Fruit fly (Drosophila melanogaster): ENCODE data around the gene CG14377.

CG14377 gene

dm6 chr3R:13400902-13401721 lies 3.5 kb downstream of the CG14377 start (continued):
- peak; percentile 42 for TF ChIP-seq CG7928 (GFP tag; optimal IDR thresholded peaks at IDR 0.05)
- peak; percentile 90 for TF ChIP-seq HmgZ (tag; optimal IDR thresholded peaks at IDR 0.05)
- peak; percentile 86 to 93 for TF ChIP-seq Hr51 (GFP tag; optimal IDR thresholded peaks at IDR 0.05)
- peak; percentile 79 for TF ChIP-seq H15 (GFP tag; IDR thresholded peaks at IDR 0.05)
- peak; percentile 67 for TF ChIP-seq schlank (tag; optimal IDR thresholded peaks at IDR 0.05)
- TF ChIP-seq CG6854 (GFP tag; optimal IDR thresholded peaks at IDR 0.05): peak; percentile 63
- peak; percentile 87 for TF ChIP-seq CG16815 (GFP tag; optimal IDR thresholded peaks at IDR 0.05)
- TF ChIP-seq phol (tag; optimal IDR thresholded peaks at IDR 0.05): peak; percentile 92
- TF ChIP-seq CG10543 (GFP tag; optimal IDR thresholded peaks at IDR 0.05): peak; percentile 53
- peak; percentile 83 for TF ChIP-seq Mes4 (GFP tag; optimal IDR thresholded peaks at IDR 0.05)
- TF ChIP-seq repo (GFP tag; optimal IDR thresholded peaks at IDR 0.05): peak; percentile 69
- TF ChIP-seq CG15073 (GFP tag; optimal IDR thresholded peaks at IDR 0.05): peak; percentile 64
- no peak for TF ChIP-seq ato (GFP tag; IDR thresholded peaks at IDR 0.05; ENCODE audit: partially characterized antibody)
- TF ChIP-seq da (GFP tag; optimal IDR thresholded peaks at IDR 0.05): peak; percentile 76
- TF ChIP-seq CG2129 (GFP tag; IDR thresholded peaks at IDR 0.05; ENCODE audit: partially characterized antibody): no peak
- TF ChIP-seq CG3281 (GFP tag; optimal IDR thresholded peaks at IDR 0.05): peak; percentile 84
- no peak for TF ChIP-seq Dip2 (GFP tag; IDR thresholded peaks at IDR 0.05)
- TF ChIP-seq ap (GFP tag; IDR thresholded peaks at IDR 0.05): peak; percentile 68
- peak; percentile 85 for TF ChIP-seq pho (GFP tag; optimal IDR thresholded peaks at IDR 0.05)
- peak; percentile 92 for TF ChIP-seq CG8924 (tag; optimal IDR thresholded peaks at IDR 0.05)
- TF ChIP-seq YL-1 (GFP tag; optimal IDR thresholded peaks at IDR 0.05): peak; percentile 3
- TF ChIP-seq CG10267 (tag; optimal IDR thresholded peaks at IDR 0.05): peak; percentile 84
- no peak for TF ChIP-seq Doc3 (GFP tag; IDR thresholded peaks at IDR 0.05; ENCODE audit: partially characterized antibody)
- peak; percentile 68 for TF ChIP-seq gsb (GFP tag; IDR thresholded peaks at IDR 0.05)
- peak; percentile 88 for TF ChIP-seq Atf6 (GFP tag; IDR thresholded peaks at IDR 0.05)
- TF ChIP-seq CG9932 (GFP tag; IDR thresholded peaks at IDR 0.05): peak; percentile 85
- no peak for TF ChIP-seq CG15479 (GFP tag; optimal IDR thresholded peaks at IDR 0.05)
- peak; percentile 63 for TF ChIP-seq CG7987 (GFP tag; optimal IDR thresholded peaks at IDR 0.05)
- TF ChIP-seq Dll (GFP tag; IDR thresholded peaks at IDR 0.05; ENCODE audit: partially characterized antibody): no peak
- TF ChIP-seq pnt (GFP tag; optimal IDR thresholded peaks at IDR 0.05): peak; percentile 89
- TF ChIP-seq grn (GFP tag; optimal IDR thresholded peaks at IDR 0.05): peak; percentile 57
- peak; percentile 73 for TF ChIP-seq run (tag; optimal IDR thresholded peaks at IDR 0.05)
- TF ChIP-seq Stat92E (GFP tag; optimal IDR thresholded peaks at IDR 0.05): peak in 1 of 3 experiments; percentile 45
- TF ChIP-seq CG8765 (GFP tag; IDR thresholded peaks at IDR 0.05): no peak; the same call in 1 of the 2 replicates
- peak; percentile 87 for TF ChIP-seq ci (GFP tag; IDR thresholded peaks at IDR 0.05)
- peak; percentile 76 for TF ChIP-seq nau (GFP tag; optimal IDR thresholded peaks at IDR 0.05)
- peak; percentile 75; the same call in 1 of the 2 replicates for TF ChIP-seq sens-2 (GFP tag; IDR thresholded peaks at IDR 0.05)
- TF ChIP-seq dmrt99B (tag; optimal IDR thresholded peaks at IDR 0.05): peak; percentile 96
- peak; percentile 84 to 88 for TF ChIP-seq Pdp1 (GFP tag; optimal IDR thresholded peaks at IDR 0.05)
- TF ChIP-seq Rfx (GFP tag; IDR thresholded peaks at IDR 0.05): peak; percentile 86
- peak; percentile 87 for TF ChIP-seq Atf3 (GFP tag; optimal IDR thresholded peaks at IDR 0.05)
- TF ChIP-seq CG12236 (GFP tag; optimal IDR thresholded peaks at IDR 0.05): peak; percentile 80
- TF ChIP-seq CG12104 (GFP tag; optimal IDR thresholded peaks at IDR 0.05): peak; percentile 69
- TF ChIP-seq CG3065 (GFP tag; optimal IDR thresholded peaks at IDR 0.05): peak; percentile 71
- peak; percentile 87 for TF ChIP-seq bab2 (GFP tag; optimal IDR thresholded peaks at IDR 0.05)
- peak; percentile 93 for TF ChIP-seq CG10979 (tag; optimal IDR thresholded peaks at IDR 0.05)
- TF ChIP-seq wdn (GFP tag; IDR thresholded peaks at IDR 0.05): peak; percentile 53; the same call in 1 of the 2 replicates
- TF ChIP-seq Blimp-1 (GFP tag; optimal IDR thresholded peaks at IDR 0.05): peak; percentile 92
